Worm (Caenorhabditis elegans) whole organism, young adult: ENCODE data around the gene cutl-24.

Source experiments
- F23B12.7 ChIP-seq: sonication (generic microtip); optimal IDR thresholded peaks from 2 replicates; lab custom pipeline; 2017; ENCODE audit warnings: missing genetic modification characterization, mild to moderate bottlenecking, missing compliant biosample characterization, antibody characterized with exemption, moderate library complexity; ENCODE audit not compliant: insufficient read depth
- F52B5.7 ChIP-seq: sonication (generic microtip); optimal IDR thresholded peaks from 2 replicates; lab custom pipeline; 2016; ENCODE audit warnings: mild to moderate bottlenecking, missing genetic modification characterization, missing compliant biosample characterization
- ceh-79 ChIP-seq: sonication (generic microtip); optimal IDR thresholded peaks from 2 replicates; lab custom pipeline; 2017; ENCODE audit warnings: mild to moderate bottlenecking, missing genetic modification characterization, missing compliant biosample characterization
- egl-44 ChIP-seq: fragments of 200-800 bp; sonication (Bioruptor generic); IDR thresholded peaks from 2 replicates; pipeline ENCODE4 v1.3.6; 2022; ENCODE audit warnings: missing genetic modification reagents, missing genetic modification characterization, missing compliant biosample characterization
- ets-4 ChIP-seq: fragments of 200-800 bp; sonication (Bioruptor generic); optimal IDR thresholded peaks from 2 replicates; lab custom pipeline; 2018; ENCODE audit warnings: mild to moderate bottlenecking, missing genetic modification characterization, missing compliant biosample characterization
- hrde-1 ChIP-seq: sonication (generic microtip); optimal IDR thresholded peaks from 2 replicates; lab custom pipeline; 2016; ENCODE audit warnings: missing genetic modification characterization, mild to moderate bottlenecking, missing compliant biosample characterization, moderate library complexity, missing genotype, missing genetic modification reagents, borderline replicate concordance
- madf-6 ChIP-seq: fragments of 200-800 bp; sonication (Bioruptor generic); IDR thresholded peaks from 2 replicates; pipeline ENCODE4 v1.3.6; 2022; ENCODE audit warnings: missing genetic modification reagents, missing genetic modification characterization, missing compliant biosample characterization
- mcd-1 ChIP-seq: fragments of 200-800 bp; sonication (Bioruptor generic); IDR thresholded peaks from 2 replicates; pipeline ENCODE4 v1.3.6; 2022; ENCODE audit warnings: missing genetic modification reagents, missing genetic modification characterization, missing compliant biosample characterization
- sea-2 ChIP-seq: fragments of 200-800 bp; sonication (Bioruptor generic); IDR thresholded peaks from 2 replicates; pipeline ENCODE4 v1.3.6; 2022; ENCODE audit warnings: missing genetic modification characterization, missing compliant biosample characterization
- snpc-4 ChIP-seq, 5 experiments: fragments of 150-350 bp in 1 of 5; sonication (generic microtip) in 4 of 5; optimal IDR thresholded peaks; 2 replicates each; lab custom pipeline; 2014 to 2018; ENCODE audit warnings: missing genetic modification characterization in 5 of 5, missing biosample characterization in 3 of 5, antibody characterized with exemption in 2 of 5, mild to moderate bottlenecking in 2 of 5, missing compliant biosample characterization in 2 of 5, missing genotype in 2 of 5, moderate library complexity in 2 of 5, missing genetic modification reagents in 1 of 5

DNA sequence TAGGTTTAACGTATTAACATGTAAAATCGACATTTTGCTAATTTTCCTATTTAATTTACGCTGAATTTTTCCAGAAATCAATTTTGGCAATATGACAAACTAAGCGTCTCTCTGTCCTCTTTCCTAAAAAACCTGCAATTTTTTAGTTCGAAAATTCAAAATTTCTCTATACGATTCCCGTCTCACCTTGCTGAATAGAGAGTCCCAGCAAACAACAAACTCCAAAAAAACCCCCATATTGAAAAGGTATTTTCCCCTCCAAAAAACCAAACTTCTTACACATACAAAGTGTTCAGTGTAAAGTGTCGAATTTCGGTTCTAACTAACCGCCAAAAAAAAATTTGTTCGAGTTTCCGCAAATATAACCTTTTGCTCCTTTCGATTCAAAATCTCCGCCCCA, 19.3 kb downstream of the cutl-24 start, which contains the start of gene pnc-1:
- TF ChIP-seq egl-44 (GFP tag; lab: Robert Waterston, UW) (no peak), F23B12.7 (tag; lab: Kevin White, UChicago) (no peak), ceh-79 (tag; lab: Kevin White, UChicago) (no peak), snpc-4 (GFP tag; optimal IDR thresholded peaks at IDR 0.05; lab: Kevin White, UChicago) (no peak), snpc-4 (tag; optimal IDR thresholded peaks at IDR 0.05; lab: Kevin White, UChicago) (no peak), F52B5.7 (tag; lab: Kevin White, UChicago) (no peak), sea-2 (GFP tag; lab: Robert Waterston, UW) (no peak), hrde-1 (tag; lab: Kevin White, UChicago) (no peak), mcd-1 (GFP tag; lab: Robert Waterston, UW) (no peak), ets-4 (GFP tag; lab: Kevin White, UChicago) (no peak), madf-6 (GFP tag; lab: Robert Waterston, UW) (no peak)
